Fruit fly (Drosophila melanogaster): ENCODE measurements around the gene BicC.

dm6 chr2L:16042385-16043071 is 681 bp downstream of the BicC start:
- TF ChIP-seq CTCF (optimal IDR thresholded peaks at IDR 0.05), result no peak
- TF ChIP-seq CG8478 (optimal IDR thresholded peaks at IDR 0.05), result no peak
